Worm (Caenorhabditis elegans): ENCODE results near the gene R08B4.3.

Gene R08B4.3

ce11 chrX:11088952-11089351 is 31.9 kb downstream of the R08B4.3 start, which contains the start of gene W04G3.11 (continued):
- TF ChIP-seq hif-1 (tag; optimal IDR thresholded peaks at IDR 0.05) = no peak
- TF ChIP-seq pqm-1 (tag; optimal IDR thresholded peaks at IDR 0.05) = peak; percentile 46
- peak; percentile 5 for TF ChIP-seq nhr-28 (tag; optimal IDR thresholded peaks at IDR 0.05)
- no peak for TF ChIP-seq nhr-41 (GFP tag; IDR thresholded peaks at IDR 0.05)
- no peak for TF ChIP-seq egl-43 (GFP tag; IDR thresholded peaks at IDR 0.05)
- no peak for TF ChIP-seq dmd-8 (GFP tag; IDR thresholded peaks at IDR 0.05)
- TF ChIP-seq daf-19 (GFP tag; conservative IDR thresholded peaks at IDR 0.05) = no peak

DNA sequence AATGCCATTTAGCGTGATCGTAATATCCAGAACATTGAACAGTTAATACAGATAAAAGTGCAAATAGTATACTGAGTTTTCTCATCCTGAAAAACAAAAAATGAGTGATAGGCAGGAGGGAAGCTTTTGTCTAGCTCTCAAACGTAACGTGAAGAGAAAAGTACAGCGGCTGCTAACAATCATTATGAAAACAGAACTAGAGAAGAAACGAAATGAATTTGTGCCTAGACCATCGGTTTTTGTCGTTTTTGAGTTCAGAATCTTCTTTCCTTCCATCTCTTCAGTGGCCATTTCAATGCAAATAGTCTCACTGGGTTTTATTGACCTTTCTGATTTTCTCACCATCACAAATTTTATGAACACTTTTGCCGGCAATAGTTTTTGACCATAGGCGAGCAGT is 35.6 kb downstream of the R08B4.3 start, which contains the start of gene W04G3.7:
W04G3.7 (minus strand) TSS at position 101 of the 400 bp plus-strand sequence.
- TF ChIP-seq rbr-2 (tag; optimal IDR thresholded peaks at IDR 0.05) = no peak
- TF ChIP-seq nhr-41 (GFP tag; IDR thresholded peaks at IDR 0.05) = no peak
- TF ChIP-seq F26F4.8 (GFP tag; conservative IDR thresholded peaks at IDR 0.05) = no peak
- TF ChIP-seq ztf-11 (tag; optimal IDR thresholded peaks at IDR 0.05) = no peak
- no peak for TF ChIP-seq mep-1 (tag; optimal IDR thresholded peaks at IDR 0.05)
- TF ChIP-seq mxl-2 (GFP tag; conservative IDR thresholded peaks at IDR 0.05) = no peak
- TF ChIP-seq egl-27 (tag; optimal IDR thresholded peaks at IDR 0.05) = no peak
- TF ChIP-seq zfp-3 (GFP tag; conservative IDR thresholded peaks at IDR 0.05) = no peak
- TF ChIP-seq ceh-62 (tag; optimal IDR thresholded peaks at IDR 0.05) = no peak
- TF ChIP-seq ZK337.2 (GFP tag; IDR thresholded peaks at IDR 0.05) = no peak

- TF ChIP-seq set-16 (GFP tag; IDR thresholded peaks at IDR 0.05) (no peak), daf-16 (GFP tag; optimal IDR thresholded peaks at IDR 0.05) (peak in 1 of 2 experiments; percentile 20), daf-16 (tag; optimal IDR thresholded peaks at IDR 0.05) (peak; percentile 44), spr-3 (GFP tag; optimal IDR thresholded peaks at IDR 0.05) (no peak), lir-3 (tag; optimal IDR thresholded peaks at IDR 0.05) (no peak), pqm-1 (tag; optimal IDR thresholded peaks at IDR 0.05) (peak; percentile 33), hlh-30 (tag; optimal IDR thresholded peaks at IDR 0.05; ENCODE audit: insufficient read depth) (peak; percentile 65), nhr-28 (tag; optimal IDR thresholded peaks at IDR 0.05) (peak; percentile 44), lim-7 (GFP tag; IDR thresholded peaks at IDR 0.05) (no peak), mxl-3 (GFP tag; optimal IDR thresholded peaks at IDR 0.05) (peak; percentile 9), hlh-11 (tag; optimal IDR thresholded peaks at IDR 0.05) (peak; percentile 11)
Observed at ce11 chrX:11080170-11080728, 40.6 kb downstream of the R08B4.3 start, which contains the start of gene sulp-7. Gene sulp-7 (plus strand): TSS chrX:11080678.

DNA sequence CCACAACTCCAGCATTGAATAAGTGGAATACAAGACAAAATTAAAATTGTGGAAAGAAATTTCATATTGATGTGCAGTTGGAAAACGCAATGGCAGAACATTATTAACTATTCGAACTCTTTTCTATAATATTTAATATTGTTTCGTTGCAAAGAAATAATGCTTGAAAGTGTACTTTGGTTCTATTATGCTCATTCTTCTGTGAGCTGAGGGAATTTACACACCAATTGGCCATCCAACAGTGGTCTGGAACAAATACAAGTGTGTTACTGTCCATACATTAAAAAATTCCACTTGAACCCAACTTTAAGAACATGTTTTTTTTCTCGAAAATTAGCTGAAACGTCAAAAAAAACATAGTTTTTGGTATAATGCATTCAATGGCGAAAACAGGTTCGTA is 41.1 kb downstream of the R08B4.3 start, which contains the start of gene W04G3.13:
W04G3.13 (minus strand) TSS at position 101 of the 400 bp plus-strand sequence.
- no peak for TF ChIP-seq F44E2.7 (GFP tag; IDR thresholded peaks at IDR 0.05)

DNA sequence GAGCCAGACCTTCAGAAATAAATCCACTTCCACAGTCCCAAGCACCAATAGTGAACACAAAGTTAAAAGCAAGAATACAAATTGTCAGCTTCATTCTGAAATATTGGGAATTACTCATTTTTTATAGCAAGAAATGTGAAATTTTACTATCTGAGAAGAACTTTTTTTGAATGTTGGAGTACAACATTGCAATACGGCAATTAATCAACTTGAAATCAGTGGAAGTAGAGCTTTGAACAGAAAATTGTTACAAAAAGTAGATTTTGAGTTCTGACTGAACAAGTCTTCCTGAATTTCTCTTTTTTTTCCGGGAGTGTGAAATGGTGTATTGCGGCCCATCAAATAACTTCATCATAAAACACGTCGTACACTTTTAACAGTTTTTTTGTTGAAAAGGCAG is 42.7 kb downstream of the R08B4.3 start, which contains the start of gene W04G3.10:
W04G3.10 (minus strand) TSS at position 101 of the 400 bp plus-strand sequence.
- TF ChIP-seq aha-1 (tag) (peak; percentile 34), pqm-1 (tag; optimal IDR thresholded peaks at IDR 0.05) (no peak)

DNA sequence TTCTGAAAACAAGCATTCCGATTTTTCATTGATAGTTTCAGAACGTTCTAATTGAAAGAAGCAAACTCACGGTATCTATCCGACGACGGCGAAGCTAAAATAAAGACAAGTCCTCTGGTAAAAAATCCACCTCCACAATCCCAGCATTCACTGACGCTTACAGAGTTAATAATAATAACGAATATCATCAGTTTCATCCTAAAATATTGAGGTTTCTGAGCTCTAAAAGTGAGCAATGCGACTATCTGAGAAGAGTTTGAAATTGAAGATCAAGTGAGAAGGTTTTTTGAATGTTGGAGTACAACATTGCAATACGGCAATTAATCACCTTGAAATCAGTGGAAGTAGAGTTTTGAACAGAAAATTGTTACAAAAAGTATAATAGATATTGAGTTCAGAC is 44.3 kb downstream of the R08B4.3 start, which contains the start of gene W04G3.12:
W04G3.12 (minus strand) TSS at position 311 of the 400 bp plus-strand sequence.
- TF ChIP-seq arid-1 (GFP tag; conservative IDR thresholded peaks at IDR 0.05) (no peak), unc-62 (GFP tag; optimal IDR thresholded peaks at IDR 0.05 in 1 of 2) (peak in 1 of 2 experiments; percentile 94), unc-62 (tag; optimal IDR thresholded peaks at IDR 0.05) (no peak), Y5F2A.4 (GFP tag; optimal IDR thresholded peaks at IDR 0.05) (no peak)

Data from whole organism, L4 larva.